Fruit fly (Drosophila melanogaster): Measurements from ENCODE around the gene Larp4B.

Gene Larp4B

DNA sequence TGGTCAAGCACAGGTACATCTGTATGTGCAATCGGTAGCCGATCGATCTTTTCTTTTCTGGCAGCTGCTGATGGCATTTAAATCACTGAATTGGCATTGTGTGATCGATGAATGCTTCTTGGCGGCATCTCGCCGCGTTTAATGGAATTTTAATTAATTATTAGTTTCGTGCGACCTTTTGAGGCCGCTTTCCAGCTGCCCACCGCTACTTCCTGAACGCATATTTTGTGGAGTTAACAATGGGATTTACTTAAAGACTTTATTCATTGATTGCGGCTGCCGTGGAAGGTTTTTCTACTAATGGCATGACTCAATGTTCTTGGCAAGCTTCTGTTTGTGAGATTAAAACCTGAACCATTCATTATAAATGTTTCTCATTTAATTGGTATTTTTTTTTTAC is 37.0 kb downstream of the Larp4B start:
- TF ChIP-seq oc (tag; optimal IDR thresholded peaks at IDR 0.05) (peak; percentile 1), lov (optimal IDR thresholded peaks at IDR 0.05) (no peak), lov (GFP tag; IDR thresholded peaks at IDR 0.05) (no peak), CG15514 (GFP tag; optimal IDR thresholded peaks at IDR 0.05) (no peak), CG15011 (GFP tag; optimal IDR thresholded peaks at IDR 0.05) (no peak), CG16813 (GFP tag; IDR thresholded peaks at IDR 0.05; ENCODE audit: partially characterized antibody) (no peak), abd-A (tag; optimal IDR thresholded peaks at IDR 0.05) (peak; percentile 3), Eip74EF (GFP tag; optimal IDR thresholded peaks at IDR 0.05) (peak in 1 of 2 experiments; percentile 66), CG11085 (GFP tag; IDR thresholded peaks at IDR 0.05) (no peak), gsb (GFP tag; IDR thresholded peaks at IDR 0.05) (no peak), CG11456 (GFP tag; IDR thresholded peaks at IDR 0.05) (no peak), Bgb (GFP tag; IDR thresholded peaks at IDR 0.05; ENCODE audit: partially characterized antibody) (no peak), vvl (GFP tag; IDR thresholded peaks at IDR 0.05) (0 out of 2 replicates have a peak, but pooled peaks have one; percentile 26), CG7987 (GFP tag; optimal IDR thresholded peaks at IDR 0.05) (no peak), nom (GFP tag; optimal IDR thresholded peaks at IDR 0.05) (no peak), sd (tag; optimal IDR thresholded peaks at IDR 0.05) (peak; percentile 46), schlank (tag; optimal IDR thresholded peaks at IDR 0.05) (no peak), bsh (GFP tag; optimal IDR thresholded peaks at IDR 0.05) (no peak), ttk (GFP tag; IDR thresholded peaks at IDR 0.05) (no peak), chm (GFP tag; IDR thresholded peaks at IDR 0.05) (no peak), E2f1 (GFP tag; IDR thresholded peaks at IDR 0.05) (no peak), CG15479 (GFP tag; optimal IDR thresholded peaks at IDR 0.05) (no peak), al (GFP tag; IDR thresholded peaks at IDR 0.05) (no peak), CG34422 (GFP tag; IDR thresholded peaks at IDR 0.05) (no peak), chinmo (GFP tag; IDR thresholded peaks at IDR 0.05; ENCODE audit: partially characterized antibody) (0 out of 4 replicates have a peak, but pooled peaks have one; percentile 54), CG17912 (GFP tag; optimal IDR thresholded peaks at IDR 0.05) (no peak), Ada2b (GFP tag; IDR thresholded peaks at IDR 0.05) (no peak), CG9817 (tag; optimal IDR thresholded peaks at IDR 0.05) (no peak), Aef1 (GFP tag; IDR thresholded peaks at IDR 0.05) (no peak), CG12391 (tag; optimal IDR thresholded peaks at IDR 0.05) (no peak), Med (GFP tag) (no peak)

DNA sequence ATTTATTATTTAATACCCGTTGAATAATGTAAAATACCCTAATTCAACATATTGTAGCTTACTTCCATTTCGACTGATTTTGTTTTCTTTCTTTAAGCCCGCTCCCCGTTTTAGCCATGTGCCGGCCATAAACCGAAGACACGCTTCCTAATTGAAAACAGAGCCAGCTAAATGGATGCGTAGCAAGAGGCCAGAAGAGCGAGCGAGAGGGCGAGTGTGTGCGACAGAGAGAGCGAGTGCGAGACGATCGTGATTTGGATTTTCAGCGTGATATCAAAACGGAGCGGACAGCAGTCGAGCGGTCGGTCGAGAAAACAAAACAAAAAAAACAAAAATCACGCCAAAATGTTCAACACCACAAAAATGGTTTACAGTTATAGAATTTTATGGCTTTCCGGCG is 41.7 kb downstream of the Larp4B start:
- peak; percentile 42 for TF ChIP-seq Sry-β (GFP tag; optimal IDR thresholded peaks at IDR 0.05)
- peak; percentile 57 for TF ChIP-seq CG1832 (GFP tag; optimal IDR thresholded peaks at IDR 0.05)
- TF ChIP-seq grn (GFP tag; optimal IDR thresholded peaks at IDR 0.05), result peak; percentile 44
- peak; percentile 72 for TF ChIP-seq kni (GFP tag; optimal IDR thresholded peaks at IDR 0.05)
- no peak for TF ChIP-seq Dref (GFP tag; IDR thresholded peaks at IDR 0.05)
- peak; percentile 6 for TF ChIP-seq CG15269 (tag; optimal IDR thresholded peaks at IDR 0.05)
- TF ChIP-seq CG18619 (GFP tag; optimal IDR thresholded peaks at IDR 0.05), result no peak
- TF ChIP-seq Deaf1 (tag; optimal IDR thresholded peaks at IDR 0.05), result peak; percentile 21
- no peak for TF ChIP-seq emc (GFP tag; optimal IDR thresholded peaks at IDR 0.05)
- TF ChIP-seq maf-S (GFP tag; optimal IDR thresholded peaks at IDR 0.05), result no peak
- TF ChIP-seq chinmo (GFP tag; IDR thresholded peaks at IDR 0.05; ENCODE audit: partially characterized antibody), result 0 out of 4 replicates have a peak, but pooled peaks have one; percentile 32
- TF ChIP-seq cwo (GFP tag; optimal IDR thresholded peaks at IDR 0.05), result peak; percentile 26
- TF ChIP-seq CG2202 (tag; optimal IDR thresholded peaks at IDR 0.05), result no peak
- TF ChIP-seq Awh (GFP tag; IDR thresholded peaks at IDR 0.05), result 0 out of 2 replicates have a peak, but pooled peaks have one; percentile 55
- no peak for TF ChIP-seq br (optimal IDR thresholded peaks at IDR 0.05)
- peak; percentile 43; the same call in 1 of the 2 replicates for TF ChIP-seq vvl (GFP tag; IDR thresholded peaks at IDR 0.05)
- TF ChIP-seq chn (GFP tag; optimal IDR thresholded peaks at IDR 0.05), result no peak
- peak; percentile 9 for TF ChIP-seq CG10543 (GFP tag; optimal IDR thresholded peaks at IDR 0.05)
- peak; percentile 50 for TF ChIP-seq abd-A (tag; optimal IDR thresholded peaks at IDR 0.05)

All from whole organism, embryonic.